Fruit fly (Drosophila melanogaster): ENCODE results near the gene CG7518.

- TF ChIP-seq CG9139 (GFP tag; optimal IDR thresholded peaks at IDR 0.05), result no peak
- no peak for TF ChIP-seq CG6854 (GFP tag; optimal IDR thresholded peaks at IDR 0.05)
Measured at dm6 chr3R:12963491-12963890, 34.4 kb upstream of the CG7518 start, which contains the start of gene Cyp304a1.
